Fruit fly (Drosophila melanogaster) whole organism: ENCODE results near the gene CG42460.

Experiments used
- CG8478 ChIP-seq: fragments of >200 bp; optimal IDR thresholded peaks from 2 replicates; lab custom pipeline; 2018; ENCODE audit warnings: inconsistent platforms
- Dll ChIP-seq: fragments of >200 bp; optimal IDR thresholded peaks from 2 replicates; lab custom pipeline; 2017
- EcR ChIP-seq, 2 experiments: fragments of >200 bp; optimal IDR thresholded peaks; 2 replicates each; lab custom pipeline; 2017; ENCODE audit warnings: missing biosample characterization in 2 of 2, missing genetic modification characterization in 2 of 2, missing genetic modification reagents in 2 of 2
- pan ChIP-seq: fragments of >200 bp; optimal IDR thresholded peaks from 2 replicates; lab custom pipeline; 2017
- psq ChIP-seq: fragments of >200 bp; optimal IDR thresholded peaks from 2 replicates; lab custom pipeline; 2017
- usp ChIP-seq: fragments of >200 bp; optimal IDR thresholded peaks from 2 replicates; lab custom pipeline; 2017; ENCODE audit warnings: missing biosample characterization, missing genetic modification characterization, mixed read lengths

CG42460 gene

dm6 chr2L:3348146-3348747 is 40.0 kb downstream of the CG42460 start:
- TF ChIP-seq EcR (GFP tag; optimal IDR thresholded peaks at IDR 0.05; lab: Kevin White, UChicago) (no peak), usp (GFP tag; lab: Kevin White, UChicago) (no peak), CG8478 (lab: Kevin White, UChicago) (no peak), Dll (lab: Kevin White, UChicago) (no peak), psq (lab: Kevin White, UChicago) (no peak)

dm6 chr2L:3346483-3346839 is 41.8 kb downstream of the CG42460 start:
- no peak for TF ChIP-seq Dll (lab: Kevin White, UChicago)
- TF ChIP-seq usp (GFP tag; lab: Kevin White, UChicago), result no peak
- no peak for TF ChIP-seq psq (lab: Kevin White, UChicago)
- TF ChIP-seq EcR (GFP tag; optimal IDR thresholded peaks at IDR 0.05; lab: Kevin White, UChicago), result no peak

dm6 chr2L:3345763-3346482 is 42.4 kb downstream of the CG42460 start:
- TF ChIP-seq psq (lab: Kevin White, UChicago) (no peak), pan (no peak), usp (GFP tag; lab: Kevin White, UChicago) (no peak), EcR (GFP tag; optimal IDR thresholded peaks at IDR 0.05; lab: Kevin White, UChicago) (peak; percentile 91 to 97), Dll (lab: Kevin White, UChicago) (peak; percentile 14), CG8478 (lab: Kevin White, UChicago) (no peak)

- TF ChIP-seq EcR (GFP tag; optimal IDR thresholded peaks at IDR 0.05; lab: Kevin White, UChicago), result no peak
- TF ChIP-seq CG8478 (lab: Kevin White, UChicago), result no peak
- TF ChIP-seq psq (lab: Kevin White, UChicago), result no peak
- no peak for TF ChIP-seq pan
- TF ChIP-seq Dll (lab: Kevin White, UChicago), result no peak
- no peak for TF ChIP-seq usp (GFP tag; lab: Kevin White, UChicago)
These were observed 45.9 kb downstream of the CG42460 start for dm6 chr2L:3342369-3342768.

dm6 chr2L:3341231-3341935 is 46.9 kb downstream of the CG42460 start:
- no peak for TF ChIP-seq CG8478 (lab: Kevin White, UChicago)
- peak; percentile 10 to 68 for TF ChIP-seq EcR (GFP tag; optimal IDR thresholded peaks at IDR 0.05; lab: Kevin White, UChicago)

dm6 chr2L:3339420-3339819 is 48.9 kb downstream of the CG42460 start:
- TF ChIP-seq pan (no peak), usp (GFP tag; lab: Kevin White, UChicago) (no peak), EcR (GFP tag; optimal IDR thresholded peaks at IDR 0.05; lab: Kevin White, UChicago) (peak; percentile 96 to 97), Dll (lab: Kevin White, UChicago) (no peak)

dm6 chr2L:3338566-3339215 is 49.6 kb downstream of the CG42460 start:
- TF ChIP-seq pan (peak; percentile 57), EcR (GFP tag; optimal IDR thresholded peaks at IDR 0.05; lab: Kevin White, UChicago) (no peak)
